Worm (Caenorhabditis elegans): ENCODE data around the gene tdc-1.

The tdc-1 gene

ce11 chrII:8232489-8232888 is 37.9 kb upstream of the tdc-1 start, which contains the start of gene M110.7:
M110.7 (plus strand) TSS chrII:8232789.
- TF ChIP-seq aly-2 (tag; optimal IDR thresholded peaks at IDR 0.05) (no peak), sma-9 (GFP tag; optimal IDR thresholded peaks at IDR 0.05) (no peak), sma-9 (tag; optimal IDR thresholded peaks at IDR 0.05) (no peak), R02D3.7 (tag; optimal IDR thresholded peaks at IDR 0.05) (no peak), sem-4 (tag; optimal IDR thresholded peaks at IDR 0.05) (no peak), ztf-1 (GFP tag; conservative IDR thresholded peaks at IDR 0.05) (no peak), skn-1 (tag; optimal IDR thresholded peaks at IDR 0.05) (no peak), elt-3 (tag; optimal IDR thresholded peaks at IDR 0.05) (no peak)

- no peak for TF ChIP-seq nhr-129 (tag; optimal IDR thresholded peaks at IDR 0.05)
- no peak for TF ChIP-seq aly-2 (tag; optimal IDR thresholded peaks at IDR 0.05)
- TF ChIP-seq ztf-1 (GFP tag; conservative IDR thresholded peaks at IDR 0.05): no peak
- TF ChIP-seq nhr-23 (tag; optimal IDR thresholded peaks at IDR 0.05): no peak
- TF ChIP-seq nhr-21 (tag; optimal IDR thresholded peaks at IDR 0.05): no peak
- no peak for TF ChIP-seq sma-9 (GFP tag; optimal IDR thresholded peaks at IDR 0.05)
- no peak for TF ChIP-seq sma-9 (tag; optimal IDR thresholded peaks at IDR 0.05)
- no peak for TF ChIP-seq F13H6.1 (tag; optimal IDR thresholded peaks at IDR 0.05)
- TF ChIP-seq egl-27 (tag; optimal IDR thresholded peaks at IDR 0.05): no peak
- TF ChIP-seq Y55F3AM.14 (GFP tag; optimal IDR thresholded peaks at IDR 0.05): no peak
- no peak for TF ChIP-seq elt-3 (tag; optimal IDR thresholded peaks at IDR 0.05)
- TF ChIP-seq alr-1 (tag; optimal IDR thresholded peaks at IDR 0.05): no peak
- TF ChIP-seq skn-1 (tag; optimal IDR thresholded peaks at IDR 0.05): no peak
- TF ChIP-seq zag-1 (tag; optimal IDR thresholded peaks at IDR 0.05): no peak
- TF ChIP-seq dmd-4 (tag; optimal IDR thresholded peaks at IDR 0.05): no peak
- TF ChIP-seq unc-55 (GFP tag; optimal IDR thresholded peaks at IDR 0.05): no peak
- no peak for TF ChIP-seq nhr-6 (tag; optimal IDR thresholded peaks at IDR 0.05)
- no peak for TF ChIP-seq elt-1 (tag; optimal IDR thresholded peaks at IDR 0.05)
- no peak for TF ChIP-seq crh-2 (tag; optimal IDR thresholded peaks at IDR 0.05)
- no peak for TF ChIP-seq lin-11 (tag; optimal IDR thresholded peaks at IDR 0.05)
- no peak for TF ChIP-seq ZK546.5 (tag; optimal IDR thresholded peaks at IDR 0.05)
Measured at ce11 chrII:8238155-8238554, 32.2 kb upstream of the tdc-1 start, which contains the start of gene nlp-5. nlp-5 (plus strand) TSS chrII:8238455.

DNA sequence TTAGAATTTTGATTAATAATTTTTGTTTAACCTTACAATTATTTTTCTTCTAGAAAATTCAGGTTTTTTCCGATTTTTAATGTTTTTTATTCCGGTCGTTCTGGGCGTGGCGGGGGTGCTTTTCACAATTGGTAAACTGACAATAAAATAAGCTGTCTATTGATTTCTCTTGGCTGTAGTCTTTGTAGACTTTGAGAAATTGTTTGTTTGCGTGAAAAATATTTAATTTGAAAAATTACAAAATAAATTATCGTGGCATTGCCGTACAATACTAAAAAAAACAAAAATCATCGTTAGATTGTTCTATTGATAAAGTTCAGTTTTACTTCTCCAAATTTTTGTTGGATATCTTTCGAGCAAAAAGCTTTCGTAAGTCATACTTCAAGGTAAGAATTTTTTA is 23.9 kb upstream of the tdc-1 start, which contains the start of gene F35C11.3:
Gene F35C11.3, plus strand, starts transcription at position 301 of the 400 bp plus-strand sequence.
- TF ChIP-seq Y55F3AM.14 (GFP tag; optimal IDR thresholded peaks at IDR 0.05): no peak
- TF ChIP-seq F13H6.1 (tag; optimal IDR thresholded peaks at IDR 0.05): no peak
- TF ChIP-seq nhr-129 (tag; optimal IDR thresholded peaks at IDR 0.05): no peak
- no peak for TF ChIP-seq alr-1 (tag; optimal IDR thresholded peaks at IDR 0.05)
- no peak for TF ChIP-seq C34F6.9 (tag; optimal IDR thresholded peaks at IDR 0.05)
- no peak for TF ChIP-seq blmp-1 (tag; optimal IDR thresholded peaks at IDR 0.05; ENCODE audit: insufficient read depth)

- TF ChIP-seq dmd-4 (tag; optimal IDR thresholded peaks at IDR 0.05): no peak
- no peak for TF ChIP-seq Y55F3AM.14 (GFP tag; optimal IDR thresholded peaks at IDR 0.05)
- peak; percentile 31 for TF ChIP-seq sma-3 (GFP tag; optimal IDR thresholded peaks at IDR 0.05)
- TF ChIP-seq fos-1 (tag; optimal IDR thresholded peaks at IDR 0.05): peak; percentile 98
- TF ChIP-seq nhr-129 (tag; optimal IDR thresholded peaks at IDR 0.05): peak; percentile 2
- peak; percentile 37 for TF ChIP-seq gmeb-1 (tag; optimal IDR thresholded peaks at IDR 0.05)
Measured at ce11 chrII:8248745-8249144, 21.7 kb upstream of the tdc-1 start, which contains the start of the genes F35C11.2 and F35C11.4. F35C11.2 (minus strand) TSS chrII:8248834. F35C11.4 (plus strand) TSS chrII:8249004.

ce11 chrII:8249710-8250109 is 20.7 kb upstream of the tdc-1 start:
- TF ChIP-seq fos-1 (tag; optimal IDR thresholded peaks at IDR 0.05) (peak; percentile 20), zag-1 (tag; optimal IDR thresholded peaks at IDR 0.05) (no peak)

DNA sequence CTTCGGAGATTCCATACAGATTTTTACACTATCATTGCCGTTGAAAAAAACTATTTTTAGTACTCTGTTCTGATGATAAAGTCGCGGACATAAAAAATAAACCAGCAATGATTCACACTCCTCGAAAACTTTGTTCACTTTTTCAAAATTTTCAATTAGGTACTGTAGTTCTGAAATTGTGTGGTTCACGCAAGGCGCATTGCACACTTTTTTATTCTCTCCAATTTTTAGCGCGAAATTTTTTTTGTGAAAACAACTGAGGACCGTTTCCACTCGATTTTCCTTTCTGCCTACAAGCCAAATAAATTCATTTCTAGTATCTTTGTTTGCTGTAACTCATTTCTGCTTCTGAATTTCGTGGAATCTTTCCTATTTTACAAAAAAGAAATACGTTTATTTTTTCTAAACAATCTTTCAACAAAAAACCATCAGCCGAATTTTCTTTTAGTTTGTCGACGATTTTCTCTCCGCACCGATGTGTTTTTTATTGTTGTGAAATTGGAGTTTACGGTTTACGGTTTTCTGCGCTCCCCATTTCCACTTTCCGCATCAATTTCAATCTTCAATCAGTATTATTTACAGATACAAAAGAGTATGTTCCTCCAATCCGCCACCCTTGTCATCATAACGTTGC is 17.1 kb upstream of the tdc-1 start, which contains the start of gene F35C11.5:
Gene F35C11.5, plus strand, starts transcription at position 584 of the 634 bp plus-strand sequence.
- TF ChIP-seq mab-5 (tag; optimal IDR thresholded peaks at IDR 0.05): no peak
- no peak for TF ChIP-seq nhr-6 (tag; optimal IDR thresholded peaks at IDR 0.05)
- no peak for TF ChIP-seq mbf-1 (tag; optimal IDR thresholded peaks at IDR 0.05)
- no peak for TF ChIP-seq nhr-129 (tag; optimal IDR thresholded peaks at IDR 0.05)
- no peak for TF ChIP-seq lin-13 (GFP tag; optimal IDR thresholded peaks at IDR 0.05)
- TF ChIP-seq lin-11 (tag; optimal IDR thresholded peaks at IDR 0.05): no peak
